Worm (Caenorhabditis elegans) whole organism, midembryonic: Measurements from ENCODE around the gene rbm-17.

ENCODE experiments used
- T22C8.4 ChIP-seq: fragments of 200-800 bp; sonication (Bioruptor generic); IDR thresholded peaks from 2 replicates; pipeline ENCODE4 v1.3.6; 2022; ENCODE audit warnings: missing genetic modification characterization, missing compliant biosample characterization
- cog-1 ChIP-seq: sonication (generic microtip); optimal IDR thresholded peaks from 2 replicates; lab custom pipeline; 2016; ENCODE audit warnings: missing genetic modification characterization, missing compliant biosample characterization
- flt-1 ChIP-seq: fragments of 200-800 bp; sonication (Bioruptor generic); IDR thresholded peaks from 2 replicates; pipeline ENCODE4 v1.3.6; 2022; ENCODE audit warnings: missing genetic modification characterization, missing compliant biosample characterization
- klf-2 ChIP-seq: fragments of 200-800 bp; sonication (Bioruptor generic); conservative IDR thresholded peaks from 2 replicates; pipeline ENCODE4 v1.3.6; 2022; ENCODE audit warnings: missing genetic modification reagents, missing genetic modification characterization, missing compliant biosample characterization
- med-1 ChIP-seq: sonication (generic microtip); optimal IDR thresholded peaks from 2 replicates; lab custom pipeline; 2017; ENCODE audit warnings: missing genetic modification characterization, mild to moderate bottlenecking, missing compliant biosample characterization, antibody characterized with exemption, missing genetic modification reagents; ENCODE audit not compliant: insufficient read depth
- ref-1 ChIP-seq: fragments of 200-800 bp; sonication (Bioruptor generic); conservative IDR thresholded peaks from 2 replicates; pipeline ENCODE4 v1.3.6; 2022; ENCODE audit warnings: missing genetic modification reagents, missing genetic modification characterization, missing compliant biosample characterization
- tab-1 ChIP-seq: fragments of 200-800 bp; sonication (Bioruptor generic); IDR thresholded peaks from 2 replicates; pipeline ENCODE4 v1.3.6; 2022; ENCODE audit warnings: missing genetic modification characterization, missing compliant biosample characterization
- ztf-23 ChIP-seq: fragments of 200-800 bp; sonication (Bioruptor generic); IDR thresholded peaks from 2 replicates; pipeline ENCODE4 v1.3.6; 2022; ENCODE audit warnings: missing genetic modification reagents, missing genetic modification characterization, missing compliant biosample characterization
- ztf-29 ChIP-seq: fragments of 200-800 bp; sonication (Bioruptor generic); IDR thresholded peaks from 2 replicates; pipeline ENCODE4 v1.3.6; 2022; ENCODE audit warnings: missing genetic modification reagents, missing genetic modification characterization, missing compliant biosample characterization

rbm-17 gene

DNA sequence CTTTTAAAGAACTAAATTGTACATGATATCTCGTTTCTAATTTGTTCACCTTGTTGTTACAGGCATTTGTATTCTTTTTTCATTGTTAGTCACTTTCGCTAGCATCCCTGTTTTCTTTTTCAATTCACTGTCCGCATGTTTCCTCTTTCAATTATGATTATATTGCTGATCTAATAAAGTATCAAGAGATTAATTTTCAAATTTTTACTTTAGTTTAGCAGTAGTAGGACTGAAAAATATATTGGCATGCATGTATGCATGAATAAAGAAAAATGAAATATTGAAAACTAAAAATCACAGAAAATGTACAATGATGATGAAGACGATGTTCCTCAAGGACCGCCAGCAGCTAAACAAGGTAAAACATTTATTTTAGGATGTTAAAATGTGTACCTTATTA lies at the start of gene rbm-17:
Gene rbm-17 (plus strand): TSS at position 301 of the 400 bp plus-strand sequence.
- no peak for TF ChIP-seq T22C8.4
- TF ChIP-seq klf-2 = no peak
- no peak for TF ChIP-seq cog-1
- TF ChIP-seq ref-1 (GFP tag; lab: Robert Waterston, UW) = no peak
- TF ChIP-seq ztf-29 (GFP tag; lab: Robert Waterston, UW) = no peak
- no peak for TF ChIP-seq flt-1 (GFP tag; lab: Robert Waterston, UW)
- TF ChIP-seq med-1 (GFP tag; lab: Kevin White, UChicago) = no peak
- no peak for TF ChIP-seq ztf-23 (GFP tag; lab: Robert Waterston, UW)
- TF ChIP-seq tab-1 = no peak

DNA sequence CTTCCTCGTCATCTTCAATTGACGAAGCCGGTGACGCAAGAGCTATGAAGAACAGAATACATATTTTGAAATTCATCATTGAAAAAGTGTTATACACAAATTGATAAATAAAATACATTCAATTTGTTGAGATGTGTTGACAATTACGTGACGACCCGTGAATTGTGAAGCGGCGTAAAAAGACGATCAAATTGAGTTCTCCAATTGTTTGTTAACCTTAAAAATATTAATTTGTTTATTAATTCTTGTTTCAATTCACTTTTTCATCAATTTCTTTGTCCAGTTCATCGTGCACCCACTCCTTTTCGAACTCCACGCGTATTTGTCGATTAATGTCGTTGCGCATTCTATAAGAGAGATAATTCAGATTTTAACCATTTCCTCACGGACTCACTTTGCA lies 46.0 kb upstream of the rbm-17 start, which contains the start of gene spe-36:
Gene spe-36 (minus strand): TSS at position 101 of the 400 bp plus-strand sequence.
- TF ChIP-seq ztf-23 (GFP tag; lab: Robert Waterston, UW) (no peak), klf-2 (no peak), med-1 (GFP tag; lab: Kevin White, UChicago) (no peak), T22C8.4 (no peak), tab-1 (no peak), ztf-29 (GFP tag; lab: Robert Waterston, UW) (no peak), cog-1 (no peak), flt-1 (GFP tag; lab: Robert Waterston, UW) (no peak), ref-1 (GFP tag; lab: Robert Waterston, UW) (no peak)

DNA sequence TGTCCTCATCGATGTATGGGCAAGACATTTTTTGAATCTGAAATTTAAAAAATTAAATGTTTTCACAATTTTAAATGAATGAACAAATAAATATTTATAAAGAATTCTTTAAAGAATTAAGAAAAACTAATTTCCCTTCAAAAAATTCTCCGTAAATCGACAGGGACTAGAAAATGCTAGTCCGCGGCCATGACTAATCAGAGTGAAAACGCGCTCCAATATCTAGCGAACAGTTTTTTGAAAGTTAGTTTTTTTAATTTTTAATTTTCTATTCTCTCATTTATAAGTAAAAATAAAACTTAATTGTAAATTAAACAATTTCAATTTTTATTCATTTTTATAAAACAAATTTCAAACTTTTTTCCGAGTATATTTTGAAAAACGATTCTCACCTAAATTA lies 45.3 kb upstream of the rbm-17 start:
- 0 out of 2 replicates have a peak, but pooled peaks have one; percentile 18 for TF ChIP-seq klf-2
- TF ChIP-seq flt-1 (GFP tag; lab: Robert Waterston, UW) = peak; percentile 72; the same call in 1 of the 2 replicates
- TF ChIP-seq med-1 (GFP tag; lab: Kevin White, UChicago) = no peak

DNA sequence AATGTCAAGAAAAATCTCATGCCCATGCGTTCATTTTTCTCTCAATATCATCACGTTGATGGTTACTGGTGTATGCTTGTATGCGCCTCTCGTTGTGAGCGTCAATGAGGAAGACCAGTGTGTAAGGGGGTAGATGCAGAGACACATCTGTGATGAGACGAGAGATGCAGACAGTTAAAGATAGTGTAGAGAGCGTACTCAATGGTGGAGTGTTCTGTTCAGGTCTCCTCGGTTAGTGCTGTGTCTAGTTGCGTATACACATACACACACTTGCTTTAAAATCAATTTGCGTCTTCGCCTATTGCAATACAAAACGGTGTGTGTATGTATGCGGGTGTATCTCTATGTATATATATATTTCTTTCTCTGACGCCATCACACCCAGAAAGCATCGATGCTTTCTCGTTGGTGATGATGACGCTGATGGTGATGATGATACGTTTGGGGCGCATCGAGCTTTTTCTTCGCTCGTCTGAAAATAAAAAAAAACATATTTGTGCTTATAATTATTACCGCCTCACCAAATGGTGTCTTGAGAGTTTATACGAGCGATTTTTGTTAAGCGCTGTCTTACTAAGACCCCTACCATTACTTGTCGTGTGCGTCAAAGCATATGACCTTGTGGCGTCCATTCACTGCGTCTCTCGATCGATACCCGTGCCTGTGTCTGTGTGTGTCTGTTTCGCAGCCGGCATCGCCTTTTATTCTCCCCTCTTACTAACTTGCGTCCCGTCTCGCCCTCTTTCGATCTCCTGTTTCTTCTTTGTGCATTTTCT lies 44.5 kb upstream of the rbm-17 start, which contains the start of gene F40F11.3:
Gene F40F11.3 (minus strand): TSS at position 589 of the 776 bp plus-strand sequence.
- TF ChIP-seq tab-1 (no peak), cog-1 (peak; percentile 83), flt-1 (GFP tag; lab: Robert Waterston, UW) (peak; percentile 57), T22C8.4 (peak; percentile 86)

DNA sequence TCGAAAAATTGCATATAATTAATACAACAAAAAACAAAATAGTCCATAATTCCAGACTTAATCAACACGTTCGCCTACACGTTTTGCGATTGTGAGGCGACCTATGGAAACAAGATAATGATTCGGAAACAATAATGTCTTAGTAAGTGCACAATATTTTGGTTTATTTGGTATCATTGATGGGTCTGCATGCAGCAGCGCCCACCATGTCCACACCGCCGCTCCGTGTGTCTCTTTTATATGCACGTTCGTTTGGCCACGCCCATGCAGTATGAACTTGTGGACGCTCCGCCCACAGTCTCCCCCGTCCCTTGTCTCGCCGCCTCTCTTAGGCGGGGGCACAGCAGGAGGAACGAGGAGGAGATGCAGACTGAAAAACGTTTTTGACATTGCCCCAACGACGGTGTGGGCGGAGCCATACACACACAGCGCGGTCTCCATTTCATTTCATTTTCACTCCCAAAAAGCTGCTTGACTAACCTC lies 43.9 kb upstream of the rbm-17 start, which contains the start of gene mig-38:
Gene mig-38 (plus strand): TSS at position 54 of the 483 bp plus-strand sequence.
- TF ChIP-seq ztf-23 (GFP tag; lab: Robert Waterston, UW) (no peak), ztf-29 (GFP tag; lab: Robert Waterston, UW) (no peak), klf-2 (no peak), med-1 (GFP tag; lab: Kevin White, UChicago) (no peak), ref-1 (GFP tag; lab: Robert Waterston, UW) (no peak), T22C8.4 (no peak), tab-1 (no peak), flt-1 (GFP tag; lab: Robert Waterston, UW) (no peak), cog-1 (no peak)

DNA sequence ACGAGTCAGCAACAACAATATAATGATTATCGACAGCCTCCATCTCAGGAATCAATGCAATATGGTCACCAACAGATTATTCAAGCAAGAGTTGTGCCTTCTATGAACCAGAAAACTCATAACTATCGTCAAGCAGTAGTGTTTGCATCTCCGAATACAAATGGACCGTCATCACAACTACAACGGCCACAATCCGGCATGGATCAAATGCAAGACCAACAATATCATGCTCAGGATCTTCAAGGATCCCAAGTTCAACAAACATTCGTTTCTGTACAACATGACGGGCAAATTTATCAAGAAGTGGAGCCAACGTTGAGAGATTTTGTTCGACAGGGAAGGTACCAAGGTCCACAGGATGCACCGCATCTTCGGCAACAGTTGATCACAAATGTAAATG lies 41.0 kb upstream of the rbm-17 start:
- TF ChIP-seq klf-2 (no peak), T22C8.4 (no peak), med-1 (GFP tag; lab: Kevin White, UChicago) (no peak), ztf-29 (GFP tag; lab: Robert Waterston, UW) (no peak), flt-1 (GFP tag; lab: Robert Waterston, UW) (no peak), ztf-23 (GFP tag; lab: Robert Waterston, UW) (no peak), ref-1 (GFP tag; lab: Robert Waterston, UW) (no peak), tab-1 (no peak), cog-1 (no peak)

DNA sequence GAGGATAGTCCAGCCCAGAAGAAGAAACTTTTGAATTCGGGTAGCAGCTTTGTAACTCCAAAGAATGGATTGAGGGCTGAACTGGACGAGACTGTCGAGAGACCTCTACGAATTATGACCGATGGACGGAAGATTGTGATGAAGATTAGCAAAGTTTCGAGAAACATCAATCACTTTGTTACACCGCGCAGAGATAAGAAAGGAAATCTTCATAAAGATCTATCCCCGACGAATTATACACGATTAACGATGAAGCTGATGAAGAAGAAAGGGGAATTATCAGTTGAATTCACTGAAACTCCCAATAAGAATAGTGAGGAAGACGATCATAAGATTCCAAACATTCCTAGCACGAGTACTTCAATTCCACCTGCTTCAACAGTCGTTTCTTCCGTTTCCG lies 38.4 kb upstream of the rbm-17 start:
- no peak for TF ChIP-seq T22C8.4
- no peak for TF ChIP-seq cog-1
- TF ChIP-seq ref-1 (GFP tag; lab: Robert Waterston, UW) = no peak
- no peak for TF ChIP-seq med-1 (GFP tag; lab: Kevin White, UChicago)
- TF ChIP-seq ztf-29 (GFP tag; lab: Robert Waterston, UW) = no peak
- no peak for TF ChIP-seq flt-1 (GFP tag; lab: Robert Waterston, UW)
- TF ChIP-seq tab-1 = no peak
- no peak for TF ChIP-seq ztf-23 (GFP tag; lab: Robert Waterston, UW)
- TF ChIP-seq klf-2 = no peak

DNA sequence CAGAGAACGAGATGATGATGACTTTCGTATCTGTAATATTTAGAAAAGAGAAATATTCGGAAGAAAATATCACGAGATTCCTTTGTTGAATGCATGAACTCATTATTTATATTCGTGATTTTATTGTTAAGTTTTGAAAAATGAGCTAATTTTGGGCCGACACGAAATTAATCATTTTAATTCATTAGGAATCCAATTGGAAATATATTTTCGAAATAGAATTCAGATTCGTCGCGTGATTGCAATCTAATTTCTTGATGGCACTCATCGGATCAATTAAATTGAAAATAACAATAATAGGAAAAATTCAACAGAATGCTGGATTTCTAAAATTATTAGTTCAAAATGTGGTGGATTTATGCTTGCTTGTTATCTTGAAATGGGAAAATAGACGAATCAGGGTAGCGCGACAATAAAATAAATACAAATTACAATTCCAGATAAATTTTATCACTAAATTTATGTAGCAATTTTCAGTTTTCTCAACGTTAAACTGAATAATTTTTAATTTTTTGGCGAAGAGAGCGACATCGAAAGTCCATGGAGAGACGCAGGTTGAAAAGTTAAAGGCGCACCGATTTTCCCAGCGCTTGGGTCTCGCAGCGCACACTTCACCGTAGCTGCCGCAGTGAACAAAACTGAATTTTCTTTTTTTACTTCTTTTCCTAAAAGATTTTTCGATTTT lies 36.3 kb upstream of the rbm-17 start:
- TF ChIP-seq ztf-23 (GFP tag; lab: Robert Waterston, UW) (no peak), flt-1 (GFP tag; lab: Robert Waterston, UW) (0 out of 2 replicates have a peak, but pooled peaks have one; percentile 51)

DNA sequence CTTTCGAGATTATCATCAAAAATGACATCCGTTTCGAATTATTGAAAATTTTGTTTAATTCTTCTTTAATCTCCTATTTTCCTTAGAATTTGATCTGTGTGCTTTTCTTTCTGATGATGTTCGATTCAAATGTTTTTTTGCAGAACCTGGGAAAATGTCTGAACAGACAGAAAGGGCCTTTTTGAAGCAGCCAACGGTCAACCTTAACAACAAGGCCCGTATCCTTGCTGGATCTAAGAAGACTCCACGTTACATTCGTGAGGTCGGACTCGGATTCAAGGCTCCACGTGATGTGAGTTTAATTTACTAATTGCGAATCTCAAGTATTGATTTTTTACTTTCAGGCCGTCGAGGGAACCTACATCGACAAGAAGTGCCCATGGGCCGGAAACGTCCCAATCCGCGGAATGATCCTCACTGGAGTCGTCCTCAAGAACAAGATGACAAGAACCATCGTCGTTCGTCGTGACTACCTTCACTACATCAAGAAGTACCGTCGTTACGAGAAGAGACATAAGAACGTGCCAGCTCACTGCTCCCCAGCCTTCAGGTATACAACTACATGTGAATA lies 35.5 kb upstream of the rbm-17 start, which contains the start of gene rps-11:
Gene rps-11 (plus strand): TSS at position 144 of the 571 bp plus-strand sequence.
- TF ChIP-seq klf-2 = no peak
- TF ChIP-seq med-1 (GFP tag; lab: Kevin White, UChicago) = no peak
- TF ChIP-seq flt-1 (GFP tag; lab: Robert Waterston, UW) = no peak
- TF ChIP-seq ztf-29 (GFP tag; lab: Robert Waterston, UW) = no peak
- no peak for TF ChIP-seq ref-1 (GFP tag; lab: Robert Waterston, UW)
- no peak for TF ChIP-seq ztf-23 (GFP tag; lab: Robert Waterston, UW)
- no peak for TF ChIP-seq T22C8.4
- no peak for TF ChIP-seq cog-1
- no peak for TF ChIP-seq tab-1
